Fruit fly (Drosophila melanogaster) whole organism, embryonic: ENCODE measurements around the gene Gr36c.

ENCODE experiments used
- Bdp1 ChIP-seq: fragments of 200-800 bp; sonication (Bioruptor generic); optimal IDR thresholded peaks from 3 replicates; lab custom pipeline; 2016; ENCODE audit warnings: missing biosample characterization, missing genetic modification characterization
- CG10366 ChIP-seq: fragments of 200-800 bp; sonication (Bioruptor generic); IDR thresholded peaks from 2 replicates; pipeline ENCODE4 v1.3.6; 2022; ENCODE audit warnings: missing biosample characterization, missing genetic modification characterization
- CG11093 ChIP-seq: fragments of 200-800 bp; sonication (Bioruptor generic); IDR thresholded peaks from 3 replicates; pipeline ENCODE4 v1.3.6; 2022; ENCODE audit warnings: missing biosample characterization, missing genetic modification characterization
- CG11247 ChIP-seq: fragments of 200-800 bp; sonication (Bioruptor generic); IDR thresholded peaks from 2 replicates; pipeline ENCODE4 v1.3.6; 2022; ENCODE audit warnings: missing biosample characterization, missing genetic modification characterization
- CG11398 ChIP-seq: fragments of 200-800 bp; sonication (Bioruptor generic); optimal IDR thresholded peaks from 2 replicates; lab custom pipeline; 2016; ENCODE audit warnings: missing biosample characterization, missing genetic modification characterization
- CG11723 ChIP-seq: fragments of 200-800 bp; sonication (Bioruptor generic); optimal IDR thresholded peaks from 2 replicates; lab custom pipeline; 2017; ENCODE audit warnings: missing biosample characterization, mild to moderate bottlenecking, missing genetic modification characterization
- CG1233 ChIP-seq: fragments of 200-800 bp; sonication (Bioruptor generic); optimal IDR thresholded peaks from 4 replicates; lab custom pipeline; 2018; ENCODE audit warnings: missing biosample characterization, mild to moderate bottlenecking, missing genetic modification characterization
- CG13424 ChIP-seq: fragments of 200-800 bp; sonication (Bioruptor generic); optimal IDR thresholded peaks from 2 replicates; lab custom pipeline; 2019; ENCODE audit warnings: missing biosample characterization, mild to moderate bottlenecking, missing genetic modification characterization, moderate library complexity
- CG13894 ChIP-seq: fragments of 200-800 bp; sonication (Bioruptor generic); optimal IDR thresholded peaks from 3 replicates; lab custom pipeline; 2018; ENCODE audit warnings: missing biosample characterization, mild to moderate bottlenecking, missing genetic modification characterization, moderate library complexity
- CG16779 ChIP-seq: fragments of 200-800 bp; sonication (Bioruptor generic); IDR thresholded peaks from 2 replicates; pipeline ENCODE4 v1.3.6; 2022; ENCODE audit warnings: missing biosample characterization, missing genetic modification characterization
- CG16813 ChIP-seq: fragments of 200-800 bp; sonication (Bioruptor generic); IDR thresholded peaks from 3 replicates; pipeline ENCODE4 v1.3.6; 2022; ENCODE audit warnings: missing biosample characterization, missing genetic modification characterization; ENCODE audit not compliant: partially characterized antibody
- CG16815 ChIP-seq: fragments of 200-800 bp; sonication (Bioruptor generic); optimal IDR thresholded peaks from 3 replicates; lab custom pipeline; 2017; ENCODE audit warnings: missing biosample characterization, mild to moderate bottlenecking, missing genetic modification characterization
- CG31441 ChIP-seq: fragments of 200-800 bp; sonication (Bioruptor generic); IDR thresholded peaks from 2 replicates; pipeline ENCODE4 v1.3.6; 2022; ENCODE audit warnings: missing biosample characterization, missing genetic modification characterization
- CG32767 ChIP-seq: fragments of 200-800 bp; sonication (Bioruptor generic); IDR thresholded peaks from 2 replicates; pipeline ENCODE4 v1.3.6; 2022; ENCODE audit warnings: missing biosample characterization, missing genetic modification characterization
- CG7963 ChIP-seq: fragments of 200-800 bp; sonication (Bioruptor generic); IDR thresholded peaks from 3 replicates; pipeline ENCODE4 v1.3.6; 2022; ENCODE audit warnings: missing biosample characterization, missing genetic modification characterization; ENCODE audit not compliant: partially characterized antibody
- CG8281 ChIP-seq: fragments of 200-800 bp; sonication (Bioruptor generic); optimal IDR thresholded peaks from 2 replicates; lab custom pipeline; 2018; ENCODE audit warnings: missing biosample characterization, mild to moderate bottlenecking, missing genetic modification characterization, moderate library complexity
- CG9437 ChIP-seq: fragments of 200-800 bp; sonication (Bioruptor generic); optimal IDR thresholded peaks from 2 replicates; lab custom pipeline; 2018; ENCODE audit warnings: missing biosample characterization, mild to moderate bottlenecking, missing genetic modification characterization
- Dip3 ChIP-seq: fragments of 200-800 bp; sonication (Bioruptor generic); optimal IDR thresholded peaks from 3 replicates; lab custom pipeline; 2016; ENCODE audit warnings: missing biosample characterization, missing genetic modification characterization
- Fer3 ChIP-seq: fragments of 200-800 bp; sonication (Bioruptor generic); optimal IDR thresholded peaks from 2 replicates; lab custom pipeline; 2018; ENCODE audit warnings: missing biosample characterization, mild to moderate bottlenecking, missing genetic modification characterization, moderate library complexity
- GATAe ChIP-seq: fragments of 200-800 bp; sonication (Bioruptor generic); conservative IDR thresholded peaks from 2 replicates; pipeline ENCODE4 v1.3.6; 2022; ENCODE audit warnings: missing biosample characterization, missing genetic modification characterization
- HHEX ChIP-seq: fragments of 200-800 bp; sonication (Bioruptor generic); optimal IDR thresholded peaks from 3 replicates; lab custom pipeline; 2017; ENCODE audit warnings: missing biosample characterization, mild to moderate bottlenecking, missing genetic modification characterization, missing genetic modification reagents
- HLHmδ ChIP-seq: fragments of 200-800 bp; sonication (Bioruptor generic); optimal IDR thresholded peaks from 2 replicates; lab custom pipeline; 2018; ENCODE audit warnings: missing biosample characterization, mild to moderate bottlenecking, missing genetic modification characterization, moderate library complexity
- Hr51 ChIP-seq, 2 experiments: fragments of 200-800 bp; sonication (Bioruptor generic); optimal IDR thresholded peaks; 2 replicates in 1 of 2; 3 replicates in 1 of 2; lab custom pipeline; 2016 to 2018; ENCODE audit warnings: missing biosample characterization in 2 of 2, missing genetic modification characterization in 2 of 2, mild to moderate bottlenecking in 1 of 2, moderate library complexity in 1 of 2
- Jarid2 ChIP-seq: fragments of 200-800 bp; sonication (Bioruptor generic); optimal IDR thresholded peaks from 3 replicates; lab custom pipeline; 2017; ENCODE audit warnings: mild to moderate bottlenecking, missing biosample characterization, missing genetic modification reagents, missing genetic modification characterization
- Lim3 ChIP-seq: fragments of 200-800 bp; sonication (Bioruptor generic); IDR thresholded peaks from 2 replicates; pipeline ENCODE4 v1.3.6; 2022; ENCODE audit warnings: missing biosample characterization, missing genetic modification characterization
- NC2α ChIP-seq: fragments of 200-800 bp; sonication (Bioruptor generic); optimal IDR thresholded peaks from 2 replicates; lab custom pipeline; 2016; ENCODE audit warnings: missing biosample characterization, missing genetic modification characterization
- Scr ChIP-seq: fragments of 200-800 bp; sonication (Bioruptor generic); IDR thresholded peaks from 2 replicates; pipeline ENCODE4 v1.3.6; 2022; ENCODE audit warnings: missing biosample characterization, missing genetic modification characterization; ENCODE audit not compliant: partially characterized antibody
- Vsx1 ChIP-seq: fragments of 200-800 bp; sonication (Bioruptor generic); optimal IDR thresholded peaks from 2 replicates; lab custom pipeline; 2017; ENCODE audit warnings: missing biosample characterization, mild to moderate bottlenecking, missing genetic modification characterization, missing genetic modification reagents
- ac ChIP-seq: fragments of 200-800 bp; sonication (Bioruptor generic); optimal IDR thresholded peaks from 3 replicates; lab custom pipeline; 2017; ENCODE audit warnings: missing biosample characterization, mild to moderate bottlenecking, missing genetic modification characterization
- caup ChIP-seq: fragments of 200-800 bp; sonication (Bioruptor generic); optimal IDR thresholded peaks from 3 replicates; lab custom pipeline; 2017; ENCODE audit warnings: missing biosample characterization, mild to moderate bottlenecking, missing genetic modification characterization, moderate library complexity; ENCODE audit not compliant: severe bottlenecking
- disco-r ChIP-seq: fragments of 200-800 bp; sonication (Bioruptor generic); optimal IDR thresholded peaks from 2 replicates; lab custom pipeline; 2016; ENCODE audit warnings: missing biosample characterization, missing genetic modification characterization
- dm ChIP-seq: fragments of 200-800 bp; sonication (Bioruptor generic); optimal IDR thresholded peaks from 3 replicates; lab custom pipeline; 2016; ENCODE audit warnings: missing biosample characterization, missing genetic modification characterization
- dmrt99B ChIP-seq: fragments of 200-800 bp; sonication (Bioruptor generic); optimal IDR thresholded peaks from 2 replicates; lab custom pipeline; 2018; ENCODE audit warnings: missing biosample characterization, mild to moderate bottlenecking, missing genetic modification characterization, moderate library complexity
- dysf ChIP-seq: fragments of 200-800 bp; sonication (Bioruptor generic); IDR thresholded peaks from 3 replicates; pipeline ENCODE4 v1.3.6; 2022; ENCODE audit warnings: missing biosample characterization, missing genetic modification characterization
- en ChIP-seq: fragments of 200-800 bp; sonication (Bioruptor generic); optimal IDR thresholded peaks from 2 replicates; lab custom pipeline; 2016; ENCODE audit warnings: missing biosample characterization, missing genetic modification characterization
- fd102C ChIP-seq: fragments of 200-800 bp; sonication (Bioruptor generic); optimal IDR thresholded peaks from 2 replicates; lab custom pipeline; 2018; ENCODE audit warnings: missing biosample characterization, mild to moderate bottlenecking, missing genetic modification characterization, moderate library complexity
- gfzf ChIP-seq: fragments of 200-800 bp; sonication (Bioruptor generic); optimal IDR thresholded peaks from 2 replicates; lab custom pipeline; 2016; ENCODE audit warnings: missing biosample characterization, mild to moderate bottlenecking, missing genetic modification characterization, moderate library complexity
- grau ChIP-seq: fragments of 200-800 bp; optimal IDR thresholded peaks from 3 replicates; lab custom pipeline; 2019; ENCODE audit warnings: missing biosample characterization, mild to moderate bottlenecking, missing genetic modification characterization, moderate library complexity
- ham ChIP-seq: fragments of 200-800 bp; sonication (Bioruptor generic); IDR thresholded peaks from 2 replicates; pipeline ENCODE4 v1.3.6; 2022; ENCODE audit warnings: missing biosample characterization, missing genetic modification characterization
- hth ChIP-seq: fragments of >200 bp; optimal IDR thresholded peaks from 2 replicates; lab custom pipeline; 2017; ENCODE audit warnings: inconsistent platforms
- inv ChIP-seq: fragments of 200-800 bp; sonication (Bioruptor generic); IDR thresholded peaks from 2 replicates; pipeline ENCODE4 v1.3.6; 2022; ENCODE audit warnings: missing biosample characterization, missing genetic modification characterization; ENCODE audit not compliant: partially characterized antibody
- kah ChIP-seq: fragments of 200-800 bp; sonication (Bioruptor generic); optimal IDR thresholded peaks from 2 replicates; lab custom pipeline; 2018; ENCODE audit warnings: missing biosample characterization, mild to moderate bottlenecking, missing genetic modification characterization
- ken ChIP-seq: fragments of 200-800 bp; sonication (Bioruptor generic); IDR thresholded peaks from 3 replicates; pipeline ENCODE4 v1.3.6; 2022; ENCODE audit warnings: missing biosample characterization, missing genetic modification characterization
- lov ChIP-seq, 2 experiments: fragments of 200-800 bp in 1 of 2; fragments of >200 bp in 1 of 2; sonication (Bioruptor generic) in 1 of 2; IDR thresholded peaks in 1 of 2; optimal IDR thresholded peaks in 1 of 2; 2 replicates in 1 of 2; 3 replicates in 1 of 2; pipeline versions ENCODE4 v1.3.6 to Lab custom; 2017 to 2022; ENCODE audit warnings: missing biosample characterization in 1 of 2, missing genetic modification characterization in 1 of 2
- pho ChIP-seq: fragments of 200-800 bp; sonication (Bioruptor generic); optimal IDR thresholded peaks from 2 replicates; lab custom pipeline; 2016; ENCODE audit warnings: missing biosample characterization, missing genetic modification characterization
- rib ChIP-seq: fragments of 200-800 bp; sonication (Bioruptor generic); IDR thresholded peaks from 2 replicates; pipeline ENCODE4 v1.3.6; 2022; ENCODE audit warnings: missing biosample characterization, missing genetic modification characterization
- ro ChIP-seq: fragments of 200-800 bp; sonication (Bioruptor generic); IDR thresholded peaks from 2 replicates; pipeline ENCODE4 v1.3.6; 2022; ENCODE audit warnings: missing biosample characterization, missing genetic modification characterization
- slp2 ChIP-seq: fragments of 200-800 bp; sonication (Bioruptor generic); optimal IDR thresholded peaks from 2 replicates; lab custom pipeline; 2016; ENCODE audit warnings: missing biosample characterization, missing genetic modification characterization
- ssp ChIP-seq: fragments of 200-800 bp; sonication (Bioruptor generic); IDR thresholded peaks from 2 replicates; pipeline ENCODE4 v1.3.6; 2022; ENCODE audit warnings: missing biosample characterization, missing genetic modification characterization
- stc ChIP-seq: fragments of 200-800 bp; sonication (Bioruptor generic); IDR thresholded peaks from 2 replicates; pipeline ENCODE4 v1.3.6; 2022; ENCODE audit warnings: missing biosample characterization, missing genetic modification characterization
- vvl ChIP-seq: fragments of 200-800 bp; sonication (Bioruptor generic); IDR thresholded peaks from 2 replicates; pipeline ENCODE4 v1.3.6; 2022; ENCODE audit warnings: missing biosample characterization, missing genetic modification characterization

The Gr36c gene

DNA sequence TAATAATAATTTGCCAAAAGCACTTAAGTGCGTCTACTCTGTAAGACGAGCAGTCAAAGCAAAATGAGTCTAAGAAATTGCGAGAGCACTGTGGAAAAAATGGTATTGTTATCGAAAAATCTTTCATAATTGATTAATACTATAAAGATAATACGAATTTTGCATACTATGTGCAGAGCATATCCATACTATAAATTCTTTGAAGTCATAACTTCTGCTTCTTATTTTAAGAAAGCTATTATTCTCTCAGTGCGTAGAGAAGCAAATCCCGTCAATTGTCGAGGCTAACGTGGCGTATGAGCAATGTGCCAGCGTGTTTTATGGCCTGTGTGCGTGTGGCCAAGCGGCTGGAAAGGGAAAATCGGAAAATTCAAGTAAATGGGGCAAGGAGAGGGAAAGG is 20.5 kb upstream of the Gr36c start (continued):
- TF ChIP-seq inv (GFP tag; lab: Robert Waterston, UW) (no peak), slp2 (GFP tag; lab: Kevin White, UChicago) (no peak), CG16813 (no peak), Hr51 (GFP tag; optimal IDR thresholded peaks at IDR 0.05; lab: Kevin White, UChicago) (peak in 1 of 2 experiments; percentile 48), CG11247 (GFP tag; lab: Robert Waterston, UW) (no peak), grau (tag; lab: Kevin White, UChicago) (peak; percentile 29), CG16779 (GFP tag; lab: Robert Waterston, UW) (no peak), CG11093 (GFP tag; lab: Robert Waterston, UW) (no peak), HHEX (GFP tag; lab: Kevin White, UChicago) (peak; percentile 18), ssp (GFP tag; lab: Robert Waterston, UW) (no peak), CG13894 (tag; lab: Kevin White, UChicago) (peak; percentile 37), lov (optimal IDR thresholded peaks at IDR 0.05; lab: Kevin White, UChicago) (no peak), lov (GFP tag; IDR thresholded peaks at IDR 0.05; lab: Robert Waterston, UW) (no peak), rib (GFP tag; lab: Robert Waterston, UW) (no peak), ham (GFP tag; lab: Robert Waterston, UW) (no peak), kah (GFP tag; lab: Kevin White, UChicago) (no peak), NC2α (no peak), CG1233 (GFP tag; lab: Kevin White, UChicago) (no peak), Scr (GFP tag; lab: Robert Waterston, UW) (no peak), pho (no peak), disco-r (GFP tag; lab: Kevin White, UChicago) (no peak), gfzf (GFP tag; lab: Kevin White, UChicago) (no peak), stc (GFP tag; lab: Robert Waterston, UW) (no peak), ac (GFP tag; lab: Kevin White, UChicago) (no peak), CG8281 (no peak), dm (no peak), CG7963 (GFP tag; lab: Robert Waterston, UW) (no peak), CG32767 (GFP tag; lab: Robert Waterston, UW) (peak; percentile 49; the same call in 1 of the 2 replicates), CG11398 (no peak), Vsx1 (GFP tag; lab: Kevin White, UChicago) (no peak), Lim3 (GFP tag; lab: Robert Waterston, UW) (no peak), CG9437 (no peak), Jarid2 (GFP tag; lab: Kevin White, UChicago) (no peak), CG11723 (GFP tag; lab: Kevin White, UChicago) (no peak), CG13424 (peak; percentile 34), vvl (GFP tag; lab: Robert Waterston, UW) (no peak), ken (GFP tag; lab: Robert Waterston, UW) (no peak), caup (GFP tag; lab: Kevin White, UChicago) (no peak), CG31441 (GFP tag; lab: Robert Waterston, UW) (no peak), Bdp1 (GFP tag; lab: Kevin White, UChicago) (no peak), GATAe (GFP tag; lab: Robert Waterston, UW) (no peak), dysf (GFP tag; lab: Robert Waterston, UW) (0 out of 3 replicates have a peak, but pooled peaks have one; percentile 11), fd102C (GFP tag; lab: Kevin White, UChicago) (no peak), Dip3 (GFP tag; lab: Kevin White, UChicago) (no peak), HLHmδ (GFP tag; lab: Kevin White, UChicago) (no peak), Fer3 (peak; percentile 6), CG16815 (GFP tag; lab: Kevin White, UChicago) (no peak), dmrt99B (peak; percentile 49), ro (GFP tag; lab: Robert Waterston, UW) (no peak), en (no peak), hth (no peak), CG10366 (no peak)
